Worm (Caenorhabditis elegans): ENCODE measurements around the gene ctbp-1.
A peak's percentile ranks its signal among the peaks of the same experiment; 100 is the strongest.

The ctbp-1 gene

ce11 chrX:5862408-5862807 is at the start of gene ctbp-1:
ctbp-1 (plus strand) TSS chrX:5862708.
- TF ChIP-seq aha-1 (tag) = no peak
- no peak for TF ChIP-seq unc-39 (tag; optimal IDR thresholded peaks at IDR 0.05)
- no peak for TF ChIP-seq nhr-6 (tag; optimal IDR thresholded peaks at IDR 0.05)
- TF ChIP-seq aly-2 (tag; optimal IDR thresholded peaks at IDR 0.05) = no peak
- TF ChIP-seq ces-1 (GFP tag; optimal IDR thresholded peaks at IDR 0.05) = no peak
- no peak for TF ChIP-seq zfp-2 (tag; optimal IDR thresholded peaks at IDR 0.05)
- no peak for TF ChIP-seq tag-97 (GFP tag; IDR thresholded peaks at IDR 0.05)
- no peak for TF ChIP-seq nhr-48 (tag; optimal IDR thresholded peaks at IDR 0.05)
- TF ChIP-seq ZK546.5 (tag; optimal IDR thresholded peaks at IDR 0.05) = no peak

- no peak for TF ChIP-seq lin-39 (tag; optimal IDR thresholded peaks at IDR 0.05)
- TF ChIP-seq tag-97 (GFP tag; IDR thresholded peaks at IDR 0.05) = no peak
- peak; percentile 84 for TF ChIP-seq dmd-6 (GFP tag; IDR thresholded peaks at IDR 0.05)
- TF ChIP-seq fkh-10 (GFP tag; optimal IDR thresholded peaks at IDR 0.05) = no peak
- peak; percentile 33 for TF ChIP-seq hlh-30 (tag; optimal IDR thresholded peaks at IDR 0.05; ENCODE audit: insufficient read depth)
- TF ChIP-seq tra-1 (GFP tag; IDR thresholded peaks at IDR 0.05) = peak; percentile 72
- no peak for TF ChIP-seq rbr-2 (tag; optimal IDR thresholded peaks at IDR 0.05)
- no peak for TF ChIP-seq daf-16 (GFP tag; optimal IDR thresholded peaks at IDR 0.05)
- TF ChIP-seq daf-16 (tag; optimal IDR thresholded peaks at IDR 0.05) = peak; percentile 83
- peak; percentile 77 for TF ChIP-seq dve-1 (tag; optimal IDR thresholded peaks at IDR 0.05; ENCODE audit: insufficient read depth)
- TF ChIP-seq mes-2 (tag; optimal IDR thresholded peaks at IDR 0.05; ENCODE audit: poor library complexity, severe bottlenecking) = peak; percentile 10
- peak; percentile 87 for TF ChIP-seq hlh-11 (tag; optimal IDR thresholded peaks at IDR 0.05)
- no peak for TF ChIP-seq mdt-29 (GFP tag; IDR thresholded peaks at IDR 0.05)
- TF ChIP-seq snpc-4 (tag; optimal IDR thresholded peaks at IDR 0.05) = no peak
- TF ChIP-seq fos-1 (tag; optimal IDR thresholded peaks at IDR 0.05) = no peak
- peak; percentile 23 for TF ChIP-seq mep-1 (tag; optimal IDR thresholded peaks at IDR 0.05)
- TF ChIP-seq T20F7.1 (GFP tag; optimal IDR thresholded peaks at IDR 0.05) = no peak
- TF ChIP-seq duxl-1 (tag; optimal IDR thresholded peaks at IDR 0.05; ENCODE audit: poor library complexity) = no peak
- TF ChIP-seq nhr-48 (tag; optimal IDR thresholded peaks at IDR 0.05) = peak; percentile 38
- TF ChIP-seq ces-1 (GFP tag; optimal IDR thresholded peaks at IDR 0.05) = no peak
- no peak for TF ChIP-seq hif-1 (tag; optimal IDR thresholded peaks at IDR 0.05)
- peak; percentile 79 for TF ChIP-seq php-3 (GFP tag; IDR thresholded peaks at IDR 0.05)
- TF ChIP-seq hmg-1.1 (GFP tag; IDR thresholded peaks at IDR 0.05) = no peak
- TF ChIP-seq unc-62 (GFP tag; optimal IDR thresholded peaks at IDR 0.05 in 1 of 2) = no peak
- no peak for TF ChIP-seq unc-62 (tag; optimal IDR thresholded peaks at IDR 0.05)
- TF ChIP-seq cey-2 (tag; optimal IDR thresholded peaks at IDR 0.05; ENCODE audit: borderline replicate concordance, insufficient read depth) = no peak
- TF ChIP-seq ceh-82 (tag; optimal IDR thresholded peaks at IDR 0.05) = no peak
- no peak for TF ChIP-seq zfp-2 (tag; optimal IDR thresholded peaks at IDR 0.05)
- TF ChIP-seq F10B5.3 (tag; optimal IDR thresholded peaks at IDR 0.05) = no peak
- no peak for TF ChIP-seq nhr-25 (tag; optimal IDR thresholded peaks at IDR 0.05; ENCODE audit: borderline replicate concordance, insufficient read depth)
- TF ChIP-seq nhr-28 (tag; optimal IDR thresholded peaks at IDR 0.05) = peak; percentile 61
- TF ChIP-seq zip-11 (GFP tag; IDR thresholded peaks at IDR 0.05) = no peak
- TF ChIP-seq lin-15B (tag; optimal IDR thresholded peaks at IDR 0.05) = no peak
- peak; percentile 92 for TF ChIP-seq pqm-1 (tag; optimal IDR thresholded peaks at IDR 0.05)
- 0 out of 2 replicates have a peak, but pooled peaks have one; percentile 30 for TF ChIP-seq pha-4 (GFP tag; IDR thresholded peaks at IDR 0.05)
- TF ChIP-seq pha-4 (tag; optimal IDR thresholded peaks at IDR 0.05) = no peak
- peak; percentile 16 for TF ChIP-seq nhr-6 (tag; optimal IDR thresholded peaks at IDR 0.05)
- no peak for TF ChIP-seq Y75B8A.6 (GFP tag; IDR thresholded peaks at IDR 0.05)
- TF ChIP-seq ceh-44 (GFP tag; IDR thresholded peaks at IDR 0.05) = no peak
- no peak for TF ChIP-seq ceh-62 (tag; optimal IDR thresholded peaks at IDR 0.05)
- TF ChIP-seq nhr-41 (GFP tag; IDR thresholded peaks at IDR 0.05) = 0 out of 2 replicates have a peak, but pooled peaks have one; percentile 30
- peak; percentile 62 for TF ChIP-seq nhr-77 (tag; optimal IDR thresholded peaks at IDR 0.05)
- TF ChIP-seq unc-39 (tag; optimal IDR thresholded peaks at IDR 0.05) = no peak
- no peak for TF ChIP-seq D1046.2 (GFP tag; IDR thresholded peaks at IDR 0.05)
- TF ChIP-seq ceh-20 (GFP tag; IDR thresholded peaks at IDR 0.05) = no peak
- TF ChIP-seq lsy-2 (tag; optimal IDR thresholded peaks at IDR 0.05) = no peak
Observed at ce11 chrX:5813030-5813429, 49.5 kb upstream of the ctbp-1 start.
